Worm (Caenorhabditis elegans) whole organism, L2 larva: ENCODE results near the gene T26C5.4.

ENCODE experiments used
- C34F6.9 ChIP-seq: fragments of 150-350 bp; optimal IDR thresholded peaks from 2 replicates; lab custom pipeline; 2014; ENCODE audit warnings: missing biosample characterization, missing genetic modification characterization
- R02D3.7 ChIP-seq: fragments of 150-350 bp; optimal IDR thresholded peaks from 2 replicates; lab custom pipeline; 2014; ENCODE audit warnings: missing biosample characterization, missing genetic modification characterization
- ztf-4 ChIP-seq: fragments of 150-350 bp; optimal IDR thresholded peaks from 2 replicates; lab custom pipeline; 2014; ENCODE audit warnings: missing biosample characterization, missing genetic modification characterization

- no peak for TF ChIP-seq ztf-4 (tag; lab: Kevin White, UChicago)
- TF ChIP-seq R02D3.7 (tag; lab: Kevin White, UChicago), result no peak
- TF ChIP-seq C34F6.9, result no peak
These were observed 40.2 kb downstream of the T26C5.4 start, which contains the start of gene ZK1067.4 for ce11 chrII:9210076-9210475.
